Fruit fly (Drosophila melanogaster) Kc167 (cell line): ENCODE data around the gene Rok.

Experiments used
- Myc ChIP-seq: fragments of >200 bp; optimal IDR thresholded peaks from 2 replicates; lab custom pipeline; 2017; ENCODE audit warnings: missing external identifiers
- Sin3A ChIP-seq: fragments of >200 bp; optimal IDR thresholded peaks from 2 replicates; lab custom pipeline; 2018; ENCODE audit warnings: missing external identifiers
- h ChIP-seq: fragments of >200 bp; optimal IDR thresholded peaks from 3 replicates; lab custom pipeline; 2018; ENCODE audit warnings: missing external identifiers
- insv ChIP-seq: fragments of >200 bp; optimal IDR thresholded peaks from 3 replicates; lab custom pipeline; 2018; ENCODE audit warnings: missing external identifiers
- psq ChIP-seq: fragments of >200 bp; optimal IDR thresholded peaks from 2 replicates; lab custom pipeline; 2017; ENCODE audit warnings: missing external identifiers
- ttk ChIP-seq: sonication (Bioruptor generic); optimal IDR thresholded peaks from 2 replicates; lab custom pipeline; 2017; ENCODE audit warnings: missing external identifiers

The Rok gene

dm6 chrX:16610601-16611058 lies 26.6 kb downstream of the Rok start, which contains the start of gene mbt:
TSS of gene mbt (plus strand) at chrX:16610685.
- no peak for TF ChIP-seq h
- TF ChIP-seq insv (lab: Kevin White, UChicago) = no peak
- no peak for TF ChIP-seq Myc (lab: Kevin White, UChicago)
- TF ChIP-seq psq (lab: Kevin White, UChicago) = no peak
- no peak for TF ChIP-seq ttk (lab: Kevin White, UChicago)
- TF ChIP-seq Sin3A = no peak

dm6 chrX:16607828-16608227 lies 29.4 kb downstream of the Rok start:
- TF ChIP-seq ttk (lab: Kevin White, UChicago) (no peak), Sin3A (no peak), psq (lab: Kevin White, UChicago) (no peak), h (no peak), insv (lab: Kevin White, UChicago) (no peak), Myc (lab: Kevin White, UChicago) (no peak)

DNA sequence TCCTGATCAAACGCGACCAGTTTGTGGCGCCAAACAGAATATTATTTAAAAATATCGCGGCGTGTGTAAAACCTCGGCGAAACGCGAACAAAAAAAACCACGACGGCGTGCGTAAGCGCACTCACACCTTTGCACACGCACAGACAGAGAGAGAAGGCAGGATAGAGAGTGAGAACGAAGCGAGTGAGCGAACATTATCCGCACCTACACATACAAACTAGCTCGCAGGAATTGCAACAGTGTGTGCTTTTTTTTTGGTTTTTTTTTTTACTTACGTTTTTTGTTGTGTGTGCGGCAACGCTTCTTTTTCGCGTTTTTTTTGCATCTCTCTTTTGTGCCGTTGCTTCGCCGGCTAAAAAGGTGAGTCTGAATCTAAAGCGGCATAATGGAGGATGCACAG lies 37.4 kb downstream of the Rok start:
- TF ChIP-seq h (no peak), insv (lab: Kevin White, UChicago) (no peak), ttk (lab: Kevin White, UChicago) (no peak), psq (lab: Kevin White, UChicago) (no peak), Sin3A (no peak), Myc (lab: Kevin White, UChicago) (no peak)

dm6 chrX:16598978-16599664 lies 38.1 kb downstream of the Rok start, which contains the start of the genes CG9784 and Nup153:
TSS of gene CG9784 (minus strand) at chrX:16599215.
TSS of gene Nup153 (plus strand) at chrX:16599241.
- TF ChIP-seq h (no peak), Sin3A (no peak), ttk (lab: Kevin White, UChicago) (no peak), Myc (lab: Kevin White, UChicago) (no peak), psq (lab: Kevin White, UChicago) (no peak), insv (lab: Kevin White, UChicago) (no peak)

dm6 chrX:16598336-16598977 lies 38.8 kb downstream of the Rok start:
- TF ChIP-seq Myc (lab: Kevin White, UChicago) (no peak), insv (lab: Kevin White, UChicago) (no peak), psq (lab: Kevin White, UChicago) (no peak), Sin3A (no peak), h (no peak), ttk (lab: Kevin White, UChicago) (no peak)

- TF ChIP-seq Sin3A = no peak
These were observed 40.9 kb downstream of the Rok start for dm6 chrX:16596250-16596793.

DNA sequence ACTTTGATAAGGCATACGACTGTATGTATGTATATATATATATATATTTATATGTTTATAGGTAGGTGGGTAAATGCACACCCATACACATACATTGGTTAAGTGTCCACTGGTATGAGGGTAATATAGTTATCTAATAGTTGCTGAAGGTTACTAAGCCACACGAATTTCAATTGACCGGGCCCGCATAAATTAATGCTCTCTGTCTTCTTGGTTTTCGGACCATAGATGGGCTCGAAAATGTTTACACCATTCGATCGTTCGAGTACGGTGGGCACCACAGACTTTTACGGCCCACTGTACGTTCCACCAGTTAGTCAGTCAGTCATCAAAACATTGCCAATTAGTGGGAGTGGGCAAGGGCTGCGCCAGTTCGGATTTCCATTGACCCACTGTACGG lies 41.8 kb downstream of the Rok start:
- TF ChIP-seq Sin3A = no peak
- TF ChIP-seq insv (lab: Kevin White, UChicago) = no peak
- TF ChIP-seq Myc (lab: Kevin White, UChicago) = no peak
- TF ChIP-seq psq (lab: Kevin White, UChicago) = no peak
- no peak for TF ChIP-seq h
- TF ChIP-seq ttk (lab: Kevin White, UChicago) = no peak

- no peak for TF ChIP-seq ttk (lab: Kevin White, UChicago)
- TF ChIP-seq psq (lab: Kevin White, UChicago) = peak; percentile 92
These were observed 43.8 kb downstream of the Rok start, which contains the start of the genes SMC3 and Ubc7 for dm6 chrX:16593418-16593817. TSS of gene SMC3 (minus strand) at chrX:16593439. TSS of gene Ubc7 (plus strand) at chrX:16593677.

dm6 chrX:16587668-16588046 lies 49.6 kb downstream of the Rok start, which contains the start of gene CG13014:
TSS of gene CG13014 (plus strand) at chrX:16587873.
- TF ChIP-seq insv (lab: Kevin White, UChicago) (no peak), Myc (lab: Kevin White, UChicago) (no peak), h (no peak), Sin3A (no peak), psq (lab: Kevin White, UChicago) (no peak), ttk (lab: Kevin White, UChicago) (no peak)

DNA sequence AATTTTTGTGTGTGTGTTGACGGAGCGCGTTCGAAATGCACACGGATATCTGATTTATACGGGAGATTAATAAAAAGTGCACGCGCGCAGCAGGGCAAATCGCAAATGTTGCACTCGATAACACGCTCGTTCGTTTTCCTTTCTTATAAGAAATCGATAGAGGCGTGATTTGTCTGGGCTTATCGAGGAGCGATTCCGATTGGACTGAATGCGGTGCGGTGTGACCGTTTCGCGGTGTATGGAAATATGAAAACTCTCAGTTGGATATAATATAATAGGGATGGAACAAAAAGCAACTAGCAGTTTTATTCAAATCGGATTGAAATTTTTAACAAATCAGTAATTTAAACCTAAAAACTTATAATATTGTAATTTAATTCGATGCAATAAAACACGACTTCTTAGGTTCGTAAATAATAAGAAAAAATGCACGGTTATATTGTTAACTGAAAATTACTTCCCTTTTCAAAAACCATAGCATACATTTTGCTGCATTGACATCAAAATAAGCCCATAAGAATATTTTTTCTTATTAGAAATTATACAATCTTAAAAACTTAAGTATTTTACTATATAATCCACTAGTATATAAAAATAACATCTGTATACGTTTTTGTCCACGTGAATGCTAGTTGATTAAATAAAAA lies 50.1 kb downstream of the Rok start, which contains the start of gene CanA-14F:
Gene CanA-14F (minus strand): TSS at position 152 of the 647 bp plus-strand sequence.
- TF ChIP-seq insv (lab: Kevin White, UChicago) (no peak), h (no peak), Myc (lab: Kevin White, UChicago) (no peak)

dm6 chrX:16586178-16586890 lies 50.9 kb downstream of the Rok start:
- no peak for TF ChIP-seq h
- no peak for TF ChIP-seq Sin3A
- TF ChIP-seq Myc (lab: Kevin White, UChicago) = no peak
- no peak for TF ChIP-seq psq (lab: Kevin White, UChicago)
- no peak for TF ChIP-seq ttk (lab: Kevin White, UChicago)
- TF ChIP-seq insv (lab: Kevin White, UChicago) = no peak
